Worm (Caenorhabditis elegans) whole organism, late embryonic: ENCODE data around the gene F26F4.5.

Experiments
- C38D4.7 ChIP-seq: fragments of 200-800 bp; sonication (Bioruptor generic); optimal IDR thresholded peaks from 2 replicates; lab custom pipeline; 2018; ENCODE audit warnings: mild to moderate bottlenecking, missing genetic modification characterization, moderate library complexity, missing compliant biosample characterization
- F13H6.1 ChIP-seq: sonication (generic microtip); optimal IDR thresholded peaks from 2 replicates; lab custom pipeline; 2016; ENCODE audit warnings: missing genetic modification characterization, missing compliant biosample characterization
- K02D7.2 ChIP-seq: sonication (generic microtip); optimal IDR thresholded peaks from 2 replicates; lab custom pipeline; 2017; ENCODE audit warnings: mild to moderate bottlenecking, missing genetic modification characterization, missing compliant biosample characterization
- K09A11.1 ChIP-seq: sonication (generic microtip); optimal IDR thresholded peaks from 2 replicates; lab custom pipeline; 2017; ENCODE audit warnings: antibody characterized with exemption, mild to moderate bottlenecking, missing genetic modification characterization, missing compliant biosample characterization; ENCODE audit not compliant: insufficient read depth
- T23F11.4 ChIP-seq: fragments of 200-800 bp; sonication (Bioruptor generic); optimal IDR thresholded peaks from 2 replicates; lab custom pipeline; 2018; ENCODE audit warnings: mild to moderate bottlenecking, missing genetic modification characterization, missing compliant biosample characterization
- ahr-1 ChIP-seq: sonication (generic microtip); optimal IDR thresholded peaks from 2 replicates; lab custom pipeline; 2016; ENCODE audit warnings: missing genetic modification characterization, missing compliant biosample characterization
- ama-1 ChIP-seq: fragments of 150-350 bp; optimal IDR thresholded peaks from 2 replicates; lab custom pipeline; 2014
- ceh-14 ChIP-seq: sonication (generic microtip); optimal IDR thresholded peaks from 2 replicates; lab custom pipeline; 2016; ENCODE audit warnings: missing genotype, missing genetic modification characterization, missing compliant biosample characterization
- ceh-18 ChIP-seq: sonication (generic microtip); optimal IDR thresholded peaks from 2 replicates; lab custom pipeline; 2016; ENCODE audit warnings: missing genetic modification characterization, missing compliant biosample characterization
- ceh-2 ChIP-seq: sonication (generic microtip); optimal IDR thresholded peaks from 2 replicates; lab custom pipeline; 2016; ENCODE audit warnings: missing genotype, missing genetic modification characterization, missing compliant biosample characterization
- ceh-22 ChIP-seq: sonication (generic microtip); optimal IDR thresholded peaks from 2 replicates; lab custom pipeline; 2017; ENCODE audit warnings: missing biosample characterization, missing genetic modification characterization
- ceh-31 ChIP-seq: sonication (generic microtip); optimal IDR thresholded peaks from 2 replicates; lab custom pipeline; 2016; ENCODE audit warnings: missing genetic modification characterization, missing compliant biosample characterization
- ceh-45 ChIP-seq: fragments of 200-800 bp; sonication (Bioruptor generic); IDR thresholded peaks from 2 replicates; pipeline ENCODE4 v1.3.6; 2022; ENCODE audit warnings: missing genetic modification reagents, missing genetic modification characterization, missing compliant biosample characterization
- ceh-48 ChIP-seq: sonication (generic microtip); optimal IDR thresholded peaks from 2 replicates; lab custom pipeline; 2016; ENCODE audit warnings: missing genetic modification characterization, inconsistent platforms, missing compliant biosample characterization
- ceh-9 ChIP-seq: sonication (generic microtip); optimal IDR thresholded peaks from 2 replicates; lab custom pipeline; 2016; ENCODE audit warnings: mild to moderate bottlenecking, missing genetic modification characterization, inconsistent platforms, missing compliant biosample characterization
- che-1 ChIP-seq: sonication (generic microtip); optimal IDR thresholded peaks from 2 replicates; lab custom pipeline; 2016; ENCODE audit warnings: mild to moderate bottlenecking, missing genetic modification characterization, missing compliant biosample characterization
- dmd-4 ChIP-seq: sonication (generic microtip); optimal IDR thresholded peaks from 2 replicates; lab custom pipeline; 2016; ENCODE audit warnings: borderline replicate concordance, missing genetic modification characterization, missing compliant biosample characterization
- dve-1 ChIP-seq: sonication (generic microtip); optimal IDR thresholded peaks from 2 replicates; lab custom pipeline; 2017; ENCODE audit warnings: antibody characterized with exemption, mild to moderate bottlenecking, missing genetic modification characterization, missing compliant biosample characterization
- ets-4 ChIP-seq: sonication (generic microtip); optimal IDR thresholded peaks from 2 replicates; lab custom pipeline; 2016; ENCODE audit warnings: missing genetic modification characterization, missing compliant biosample characterization
- fax-1 ChIP-seq: sonication (generic microtip); optimal IDR thresholded peaks from 2 replicates; lab custom pipeline; 2016; ENCODE audit warnings: missing genotype, missing genetic modification characterization, missing compliant biosample characterization
- fkh-10 ChIP-seq: fragments of 150-350 bp; optimal IDR thresholded peaks from 2 replicates; lab custom pipeline; 2014; ENCODE audit warnings: missing biosample characterization, missing genetic modification reagents, missing genetic modification characterization
- gmeb-2 ChIP-seq: sonication (generic microtip); optimal IDR thresholded peaks from 2 replicates; lab custom pipeline; 2016; ENCODE audit warnings: missing genetic modification characterization, inconsistent platforms, missing compliant biosample characterization
- hlh-30 ChIP-seq: sonication (generic microtip); optimal IDR thresholded peaks from 2 replicates; lab custom pipeline; 2017; ENCODE audit warnings: antibody characterized with exemption, missing genetic modification characterization, missing compliant biosample characterization; ENCODE audit not compliant: insufficient read depth
- hlh-8 ChIP-seq: sonication (generic microtip); optimal IDR thresholded peaks from 2 replicates; lab custom pipeline; 2016; ENCODE audit warnings: missing genotype, missing genetic modification characterization, missing compliant biosample characterization
- lim-6 ChIP-seq: sonication (generic microtip); optimal IDR thresholded peaks from 2 replicates; lab custom pipeline; 2016; ENCODE audit warnings: missing genetic modification characterization, missing compliant biosample characterization
- lin-11 ChIP-seq: fragments of 200-800 bp; sonication (Bioruptor generic); optimal IDR thresholded peaks from 2 replicates; lab custom pipeline; 2018; ENCODE audit warnings: mild to moderate bottlenecking, missing genetic modification characterization, missing compliant biosample characterization
- madf-2 ChIP-seq: sonication (generic microtip); optimal IDR thresholded peaks from 2 replicates; lab custom pipeline; 2017; ENCODE audit warnings: missing genetic modification characterization, missing compliant biosample characterization
- mec-3 ChIP-seq: sonication (generic microtip); optimal IDR thresholded peaks from 2 replicates; lab custom pipeline; 2016; ENCODE audit warnings: borderline replicate concordance, missing genetic modification characterization, missing compliant biosample characterization
- nfya-1 ChIP-seq: sonication (generic microtip); optimal IDR thresholded peaks from 2 replicates; lab custom pipeline; 2017; ENCODE audit warnings: missing genetic modification characterization, mild to moderate bottlenecking, missing compliant biosample characterization, antibody characterized with exemption, moderate library complexity
- nhr-11 ChIP-seq: fragments of 150-350 bp; optimal IDR thresholded peaks from 2 replicates; lab custom pipeline; 2014; ENCODE audit warnings: missing biosample characterization, missing genetic modification characterization
- nhr-232 ChIP-seq: sonication (generic microtip); optimal IDR thresholded peaks from 2 replicates; lab custom pipeline; 2016; ENCODE audit warnings: missing genetic modification characterization, missing compliant biosample characterization
- npax-4 ChIP-seq: sonication (generic microtip); optimal IDR thresholded peaks from 2 replicates; lab custom pipeline; 2016; ENCODE audit warnings: missing genetic modification characterization, missing compliant biosample characterization
- odd-2 ChIP-seq: sonication (generic microtip); optimal IDR thresholded peaks from 2 replicates; lab custom pipeline; 2017; ENCODE audit warnings: antibody characterized with exemption, mild to moderate bottlenecking, missing genetic modification characterization, missing compliant biosample characterization
- pat-9 ChIP-seq: fragments of 200-800 bp; sonication (Bioruptor generic); optimal IDR thresholded peaks from 2 replicates; lab custom pipeline; 2018; ENCODE audit warnings: mild to moderate bottlenecking, missing genetic modification characterization, moderate library complexity, missing compliant biosample characterization
- pax-1 ChIP-seq: fragments of 150-350 bp; optimal IDR thresholded peaks from 2 replicates; lab custom pipeline; 2014; ENCODE audit warnings: missing biosample characterization, missing genetic modification characterization
- pha-4 ChIP-seq: fragments of 150-350 bp; optimal IDR thresholded peaks from 2 replicates; lab custom pipeline; 2018; ENCODE audit warnings: missing biosample characterization, missing genetic modification reagents, missing genetic modification characterization
- pqm-1 ChIP-seq: sonication (generic microtip); optimal IDR thresholded peaks from 2 replicates; lab custom pipeline; 2016; ENCODE audit warnings: missing genetic modification characterization, missing compliant biosample characterization
- pros-1 ChIP-seq: fragments of 150-350 bp; optimal IDR thresholded peaks from 2 replicates; lab custom pipeline; 2014; ENCODE audit warnings: missing biosample characterization, missing genetic modification reagents, missing genetic modification characterization
- ref-2 ChIP-seq: sonication (generic microtip); optimal IDR thresholded peaks from 2 replicates; lab custom pipeline; 2016; ENCODE audit warnings: missing genetic modification characterization, missing compliant biosample characterization
- rnt-1 ChIP-seq: sonication (generic microtip); optimal IDR thresholded peaks from 2 replicates; lab custom pipeline; 2016; ENCODE audit warnings: missing genetic modification characterization, missing compliant biosample characterization
- sdc-2 ChIP-seq: sonication (generic microtip); optimal IDR thresholded peaks from 2 replicates; lab custom pipeline; 2016; ENCODE audit warnings: missing genotype, missing genetic modification characterization, missing compliant biosample characterization
- sox-2 ChIP-seq: fragments of 200-800 bp; sonication (Bioruptor generic); IDR thresholded peaks from 2 replicates; pipeline ENCODE4 v1.3.6; 2022; ENCODE audit warnings: missing genetic modification reagents, missing genetic modification characterization, missing compliant biosample characterization
- sox-4 ChIP-seq: sonication (generic microtip); optimal IDR thresholded peaks from 2 replicates; lab custom pipeline; 2017; ENCODE audit warnings: mild to moderate bottlenecking, missing genetic modification characterization, inconsistent platforms, missing compliant biosample characterization
- syd-9 ChIP-seq: sonication (generic microtip); optimal IDR thresholded peaks from 2 replicates; lab custom pipeline; 2016; ENCODE audit warnings: mild to moderate bottlenecking, missing genetic modification characterization, moderate library complexity, missing compliant biosample characterization
- tbx-2 ChIP-seq: sonication (generic microtip); optimal IDR thresholded peaks from 2 replicates; lab custom pipeline; 2016; ENCODE audit warnings: missing genetic modification characterization, missing compliant biosample characterization
- unc-3 ChIP-seq, 2 experiments: fragments of 200-800 bp in 1 of 2; sonication (Bioruptor generic) in 1 of 2; sonication (generic microtip) in 1 of 2; conservative IDR thresholded peaks in 1 of 2; optimal IDR thresholded peaks in 1 of 2; 2 replicates each; pipeline versions ENCODE4 v1.3.6 to Lab custom; 2016 to 2022; ENCODE audit warnings: missing compliant biosample characterization in 2 of 2, missing genetic modification characterization in 2 of 2, missing genetic modification reagents in 1 of 2
- unc-55 ChIP-seq: sonication (generic microtip); optimal IDR thresholded peaks from 2 replicates; lab custom pipeline; 2017; ENCODE audit warnings: missing biosample characterization, missing genetic modification reagents, missing genetic modification characterization
- zip-5 ChIP-seq: sonication (generic microtip); optimal IDR thresholded peaks from 2 replicates; lab custom pipeline; 2016; ENCODE audit warnings: missing genetic modification characterization, missing compliant biosample characterization
- ztf-16 ChIP-seq: sonication (generic microtip); optimal IDR thresholded peaks from 2 replicates; lab custom pipeline; 2017; ENCODE audit warnings: missing genetic modification characterization, missing compliant biosample characterization

The F26F4.5 gene

ce11 chrIII:4932203-4932699, 41.2 kb upstream of the F26F4.5 start, which contains the start of the genes C26E6.12 and eri-9:
Gene C26E6.12, minus strand, starts transcription at chrIII:4932253.
Gene eri-9, plus strand, starts transcription at chrIII:4932450.
- TF ChIP-seq zip-5 (tag; lab: Kevin White, UChicago), result no peak
- TF ChIP-seq ceh-14 (tag; lab: Kevin White, UChicago), result no peak
- no peak for TF ChIP-seq K09A11.1
- no peak for TF ChIP-seq ceh-18 (tag; lab: Kevin White, UChicago)
- TF ChIP-seq tbx-2, result no peak
- no peak for TF ChIP-seq unc-55 (GFP tag; lab: Kevin White, UChicago)
- TF ChIP-seq ceh-22 (tag; lab: Kevin White, UChicago), result no peak
- TF ChIP-seq ets-4, result no peak
- TF ChIP-seq nfya-1 (tag; lab: Kevin White, UChicago), result no peak
- TF ChIP-seq ceh-31 (tag; lab: Kevin White, UChicago), result no peak
- TF ChIP-seq, all 69 proteins: peak for 0

DNA sequence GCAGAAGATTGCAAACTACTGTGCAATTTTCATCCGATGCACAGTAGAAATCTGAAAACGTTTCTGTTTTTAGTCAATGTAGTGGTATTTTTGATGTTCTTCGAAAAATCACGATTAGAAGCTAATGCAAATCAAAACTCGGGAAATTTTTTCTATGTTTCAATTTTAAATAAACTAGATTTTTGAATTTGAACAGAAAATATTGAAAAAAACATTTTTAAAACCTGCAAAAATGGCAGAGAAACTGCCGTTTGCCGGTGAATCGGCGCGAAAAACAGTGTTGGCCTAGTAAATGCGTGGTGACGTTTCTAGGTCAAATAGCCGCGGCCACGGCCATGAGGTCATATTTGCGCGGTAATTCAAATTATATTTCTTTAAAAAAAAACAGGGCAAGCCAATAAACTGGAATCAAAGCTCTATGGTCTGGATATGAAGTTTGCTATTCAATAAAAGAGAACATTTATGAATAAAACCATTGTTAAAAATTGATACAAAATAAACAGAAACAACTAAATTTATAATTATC, 39.2 kb upstream of the F26F4.5 start, which contains the start of gene set-2:
TSS of gene set-2 (minus strand) at position 51 of the 526 bp plus-strand sequence.
- no peak for TF ChIP-seq odd-2
- TF ChIP-seq nhr-11, result no peak
- TF ChIP-seq rnt-1 (tag; lab: Kevin White, UChicago), result peak; percentile 55
- no peak for TF ChIP-seq C38D4.7 (GFP tag; lab: Kevin White, UChicago)
- TF ChIP-seq sox-4, result no peak
- peak; percentile 92 for TF ChIP-seq ceh-2
- TF ChIP-seq nhr-232 (tag; lab: Kevin White, UChicago), result no peak
- no peak for TF ChIP-seq hlh-30 (tag; lab: Kevin White, UChicago)
- no peak for TF ChIP-seq syd-9 (tag; lab: Kevin White, UChicago)
- no peak for TF ChIP-seq gmeb-2 (tag; lab: Kevin White, UChicago)
- peak; percentile 74 for TF ChIP-seq mec-3 (tag; lab: Kevin White, UChicago)
- TF ChIP-seq ama-1 (lab: Kevin White, UChicago), result no peak
- TF ChIP-seq ztf-16 (tag; lab: Kevin White, UChicago), result no peak
- no peak for TF ChIP-seq npax-4 (tag; lab: Kevin White, UChicago)
- no peak for TF ChIP-seq sox-2
- no peak for TF ChIP-seq K09A11.1
- TF ChIP-seq dmd-4 (tag; lab: Kevin White, UChicago), result no peak
- TF ChIP-seq ahr-1 (tag; lab: Kevin White, UChicago), result peak; percentile 34
- no peak for TF ChIP-seq ceh-45
- no peak for TF ChIP-seq fkh-10 (GFP tag; lab: Kevin White, UChicago)
- peak; percentile 93 for TF ChIP-seq tbx-2
- TF ChIP-seq pha-4, result no peak
- no peak for TF ChIP-seq dve-1 (tag; lab: Kevin White, UChicago)
- peak; percentile 34 for TF ChIP-seq ceh-14 (tag; lab: Kevin White, UChicago)
- TF ChIP-seq fax-1 (tag; lab: Kevin White, UChicago), result peak; percentile 62
- no peak for TF ChIP-seq K02D7.2 (tag; lab: Kevin White, UChicago)
- peak; percentile 33 for TF ChIP-seq F13H6.1
- TF ChIP-seq hlh-8 (tag; lab: Kevin White, UChicago), result peak; percentile 60
- no peak for TF ChIP-seq che-1 (tag; lab: Kevin White, UChicago)
- no peak for TF ChIP-seq T23F11.4 (GFP tag; lab: Kevin White, UChicago)
- peak; percentile 51 for TF ChIP-seq sdc-2 (tag; lab: Kevin White, UChicago)
- no peak for TF ChIP-seq unc-3 (GFP tag; conservative IDR thresholded peaks at IDR 0.05; lab: Robert Waterston, UW)
- TF ChIP-seq unc-3 (tag; optimal IDR thresholded peaks at IDR 0.05; lab: Kevin White, UChicago), result no peak
- TF ChIP-seq lin-11, result no peak
- no peak for TF ChIP-seq ceh-48 (tag; lab: Kevin White, UChicago)
- peak; percentile 71 for TF ChIP-seq ref-2 (tag; lab: Kevin White, UChicago)
- no peak for TF ChIP-seq ceh-9
- TF ChIP-seq ceh-31 (tag; lab: Kevin White, UChicago), result peak; percentile 93
- TF ChIP-seq madf-2, result no peak
- peak; percentile 91 for TF ChIP-seq ets-4
- TF ChIP-seq pat-9 (tag; lab: Kevin White, UChicago), result no peak
- TF ChIP-seq pros-1, result no peak
- TF ChIP-seq nfya-1 (tag; lab: Kevin White, UChicago), result peak; percentile 32
- no peak for TF ChIP-seq pqm-1 (tag; lab: Kevin White, UChicago)
- TF ChIP-seq pax-1 (tag; lab: Kevin White, UChicago), result no peak
- peak; percentile 65 for TF ChIP-seq lim-6
- TF ChIP-seq zip-5 (tag; lab: Kevin White, UChicago), result peak; percentile 67
